Worm (Caenorhabditis elegans): Measurements from ENCODE around the gene nhr-274.

Gene nhr-274

ce11 chrIV:1595802-1596201, 49.3 kb downstream of the nhr-274 start, which contains the start of gene npp-8 (continued):
- peak; percentile 31 for TF ChIP-seq F22D6.2 (tag; optimal IDR thresholded peaks at IDR 0.05)
- TF ChIP-seq C17E4.6 (GFP tag; IDR thresholded peaks at IDR 0.05): peak; percentile 78
- peak; percentile 50 for TF ChIP-seq nhr-80 (tag; optimal IDR thresholded peaks at IDR 0.05)
- peak; percentile 75; the same call in 1 of the 2 replicates for TF ChIP-seq madf-3 (GFP tag; IDR thresholded peaks at IDR 0.05)
- TF ChIP-seq tlf-1 (GFP tag; optimal IDR thresholded peaks at IDR 0.05): peak; percentile 81
- peak; percentile 76 for TF ChIP-seq Y67H2A.10 (GFP tag; conservative IDR thresholded peaks at IDR 0.05)
- TF ChIP-seq pbrm-1 (GFP tag; IDR thresholded peaks at IDR 0.05): peak; percentile 86
- TF ChIP-seq sea-2 (GFP tag; IDR thresholded peaks at IDR 0.05): no peak
- peak; percentile 33 for TF ChIP-seq atf-7 (tag; optimal IDR thresholded peaks at IDR 0.05)
- TF ChIP-seq Y56A3A.18 (GFP tag; IDR thresholded peaks at IDR 0.05): no peak
- TF ChIP-seq zim-3 (tag; optimal IDR thresholded peaks at IDR 0.05): peak; percentile 54
- TF ChIP-seq rcor-1 (GFP tag; IDR thresholded peaks at IDR 0.05): peak; percentile 80
- peak; percentile 92 for TF ChIP-seq C06A6.2 (GFP tag; conservative IDR thresholded peaks at IDR 0.05)
- peak; percentile 59; the same call in 1 of the 2 replicates for TF ChIP-seq egl-44 (GFP tag; IDR thresholded peaks at IDR 0.05)
- TF ChIP-seq die-1 (tag; optimal IDR thresholded peaks at IDR 0.05): peak; percentile 19
- no peak for TF ChIP-seq nhr-120 (GFP tag; IDR thresholded peaks at IDR 0.05)
- TF ChIP-seq let-526 (GFP tag; IDR thresholded peaks at IDR 0.05): no peak
- no peak for TF ChIP-seq hlh-12 (tag; optimal IDR thresholded peaks at IDR 0.05)
- 0 out of 2 replicates have a peak, but pooled peaks have one; percentile 39 for TF ChIP-seq egl-18 (GFP tag; IDR thresholded peaks at IDR 0.05)
- no peak for TF ChIP-seq F55B11.4 (tag; optimal IDR thresholded peaks at IDR 0.05; ENCODE audit: borderline replicate concordance, insufficient read depth)
- TF ChIP-seq attf-5 (GFP tag; optimal IDR thresholded peaks at IDR 0.05): peak; percentile 96
- TF ChIP-seq aptf-2 (GFP tag; conservative IDR thresholded peaks at IDR 0.05): peak; percentile 75; the same call in 1 of the 2 replicates
- no peak for TF ChIP-seq nfya-2 (GFP tag; IDR thresholded peaks at IDR 0.05)
- TF ChIP-seq dox-1 (GFP tag; IDR thresholded peaks at IDR 0.05): peak; percentile 96
- peak; percentile 69 for TF ChIP-seq K11D2.4 (GFP tag; IDR thresholded peaks at IDR 0.05)
- TF ChIP-seq unc-130 (GFP tag; optimal IDR thresholded peaks at IDR 0.05): peak; percentile 83
- peak; percentile 91 for TF ChIP-seq Y95B8A.8 (GFP tag; IDR thresholded peaks at IDR 0.05)
- TF ChIP-seq F57A8.1 (GFP tag; optimal IDR thresholded peaks at IDR 0.05): no peak
- TF ChIP-seq chd-7 (tag; optimal IDR thresholded peaks at IDR 0.05): peak; percentile 65
- TF ChIP-seq nhr-27 (tag; optimal IDR thresholded peaks at IDR 0.05): no peak
- TF ChIP-seq ceh-100 (GFP tag; IDR thresholded peaks at IDR 0.05): peak; percentile 89
- peak; percentile 67; the same call in 1 of the 2 replicates for TF ChIP-seq ztf-28 (GFP tag; IDR thresholded peaks at IDR 0.05)
- no peak for TF ChIP-seq ztf-6 (GFP tag; IDR thresholded peaks at IDR 0.05)
- peak; percentile 77 for TF ChIP-seq madf-8 (GFP tag; conservative IDR thresholded peaks at IDR 0.05)
- TF ChIP-seq B0336.3 (GFP tag; IDR thresholded peaks at IDR 0.05): peak; percentile 95
- TF ChIP-seq lsl-1 (GFP tag; optimal IDR thresholded peaks at IDR 0.05): peak; percentile 78
- TF ChIP-seq ekl-4 (GFP tag; IDR thresholded peaks at IDR 0.05): peak; percentile 80
- peak; percentile 83 for TF ChIP-seq snpc-1.3 (tag; optimal IDR thresholded peaks at IDR 0.05; ENCODE audit: insufficient read depth)
- TF ChIP-seq hrde-1 (tag; optimal IDR thresholded peaks at IDR 0.05; ENCODE audit: borderline replicate concordance): peak; percentile 57
- peak; percentile 90 for TF ChIP-seq ZK185.1 (tag; optimal IDR thresholded peaks at IDR 0.05; ENCODE audit: poor library complexity, severe bottlenecking)
- peak; percentile 12 for TF ChIP-seq B0261.1 (tag; optimal IDR thresholded peaks at IDR 0.05)
- 0 out of 2 replicates have a peak, but pooled peaks have one; percentile 25 for TF ChIP-seq B0019.2 (GFP tag; conservative IDR thresholded peaks at IDR 0.05)
- peak; percentile 79 for TF ChIP-seq F49E8.2 (tag; optimal IDR thresholded peaks at IDR 0.05; ENCODE audit: insufficient read depth)
- TF ChIP-seq ceh-40 (GFP tag; IDR thresholded peaks at IDR 0.05): 0 out of 2 replicates have a peak, but pooled peaks have one; percentile 39
